Worm (Caenorhabditis elegans) whole organism, late embryonic: ENCODE data around the gene srx-54.

ENCODE experiments used
- C08G9.2 ChIP-seq: sonication (generic microtip); optimal IDR thresholded peaks from 2 replicates; lab custom pipeline; 2016; ENCODE audit warnings: mild to moderate bottlenecking, missing genetic modification characterization, moderate library complexity, missing compliant biosample characterization
- C38D4.7 ChIP-seq: fragments of 200-800 bp; sonication (Bioruptor generic); optimal IDR thresholded peaks from 2 replicates; lab custom pipeline; 2018; ENCODE audit warnings: mild to moderate bottlenecking, missing genetic modification characterization, moderate library complexity, missing compliant biosample characterization
- T23F11.4 ChIP-seq: fragments of 200-800 bp; sonication (Bioruptor generic); optimal IDR thresholded peaks from 2 replicates; lab custom pipeline; 2018; ENCODE audit warnings: mild to moderate bottlenecking, missing genetic modification characterization, missing compliant biosample characterization
- Y22D7AL.16 ChIP-seq: sonication (generic microtip); optimal IDR thresholded peaks from 2 replicates; lab custom pipeline; 2016; ENCODE audit warnings: missing genetic modification characterization, missing compliant biosample characterization
- ahr-1 ChIP-seq: sonication (generic microtip); optimal IDR thresholded peaks from 2 replicates; lab custom pipeline; 2016; ENCODE audit warnings: missing genetic modification characterization, missing compliant biosample characterization
- ama-1 ChIP-seq: fragments of 150-350 bp; optimal IDR thresholded peaks from 2 replicates; lab custom pipeline; 2014
- ceh-14 ChIP-seq: sonication (generic microtip); optimal IDR thresholded peaks from 2 replicates; lab custom pipeline; 2016; ENCODE audit warnings: missing genotype, missing genetic modification characterization, missing compliant biosample characterization
- ceh-18 ChIP-seq: sonication (generic microtip); optimal IDR thresholded peaks from 2 replicates; lab custom pipeline; 2016; ENCODE audit warnings: missing genetic modification characterization, missing compliant biosample characterization
- ceh-19 ChIP-seq: fragments of 200-800 bp; sonication (Bioruptor generic); optimal IDR thresholded peaks from 2 replicates; lab custom pipeline; 2018; ENCODE audit warnings: mild to moderate bottlenecking, missing genetic modification characterization, missing compliant biosample characterization
- ceh-31 ChIP-seq: sonication (generic microtip); optimal IDR thresholded peaks from 2 replicates; lab custom pipeline; 2016; ENCODE audit warnings: missing genetic modification characterization, missing compliant biosample characterization
- ceh-34 ChIP-seq: sonication (generic microtip); optimal IDR thresholded peaks from 2 replicates; lab custom pipeline; 2016; ENCODE audit warnings: mild to moderate bottlenecking, missing genetic modification characterization, missing compliant biosample characterization
- ceh-45 ChIP-seq: fragments of 200-800 bp; sonication (Bioruptor generic); IDR thresholded peaks from 2 replicates; pipeline ENCODE4 v1.3.6; 2022; ENCODE audit warnings: missing genetic modification reagents, missing genetic modification characterization, missing compliant biosample characterization
- ceh-48 ChIP-seq: sonication (generic microtip); optimal IDR thresholded peaks from 2 replicates; lab custom pipeline; 2016; ENCODE audit warnings: missing genetic modification characterization, inconsistent platforms, missing compliant biosample characterization
- ceh-6 ChIP-seq: fragments of 200-800 bp; sonication (Bioruptor generic); optimal IDR thresholded peaks from 2 replicates; lab custom pipeline; 2018; ENCODE audit warnings: mild to moderate bottlenecking, missing genetic modification characterization, missing compliant biosample characterization
- dve-1 ChIP-seq: sonication (generic microtip); optimal IDR thresholded peaks from 2 replicates; lab custom pipeline; 2017; ENCODE audit warnings: antibody characterized with exemption, mild to moderate bottlenecking, missing genetic modification characterization, missing compliant biosample characterization
- elt-4 ChIP-seq: sonication (generic microtip); optimal IDR thresholded peaks from 2 replicates; lab custom pipeline; 2016; ENCODE audit warnings: missing genetic modification characterization, missing compliant biosample characterization
- eyg-1 ChIP-seq: sonication (generic microtip); optimal IDR thresholded peaks from 2 replicates; lab custom pipeline; 2016; ENCODE audit warnings: missing genotype, missing genetic modification characterization, missing compliant biosample characterization
- fax-1 ChIP-seq: sonication (generic microtip); optimal IDR thresholded peaks from 2 replicates; lab custom pipeline; 2016; ENCODE audit warnings: missing genotype, missing genetic modification characterization, missing compliant biosample characterization
- gmeb-2 ChIP-seq: sonication (generic microtip); optimal IDR thresholded peaks from 2 replicates; lab custom pipeline; 2016; ENCODE audit warnings: missing genetic modification characterization, inconsistent platforms, missing compliant biosample characterization
- hlh-13 ChIP-seq: fragments of 200-800 bp; sonication (Bioruptor generic); optimal IDR thresholded peaks from 2 replicates; lab custom pipeline; 2018; ENCODE audit warnings: mild to moderate bottlenecking, missing genetic modification characterization, missing compliant biosample characterization
- hlh-15 ChIP-seq: sonication (generic microtip); optimal IDR thresholded peaks from 2 replicates; lab custom pipeline; 2016; ENCODE audit warnings: missing genetic modification characterization, missing compliant biosample characterization
- hlh-30 ChIP-seq: sonication (generic microtip); optimal IDR thresholded peaks from 2 replicates; lab custom pipeline; 2017; ENCODE audit warnings: antibody characterized with exemption, missing genetic modification characterization, missing compliant biosample characterization; ENCODE audit not compliant: insufficient read depth
- hlh-6 ChIP-seq: sonication (generic microtip); optimal IDR thresholded peaks from 2 replicates; lab custom pipeline; 2016; ENCODE audit warnings: missing genotype, missing genetic modification characterization, missing compliant biosample characterization
- hlh-8 ChIP-seq: sonication (generic microtip); optimal IDR thresholded peaks from 2 replicates; lab custom pipeline; 2016; ENCODE audit warnings: missing genotype, missing genetic modification characterization, missing compliant biosample characterization
- lim-6 ChIP-seq: sonication (generic microtip); optimal IDR thresholded peaks from 2 replicates; lab custom pipeline; 2016; ENCODE audit warnings: missing genetic modification characterization, missing compliant biosample characterization
- nfya-1 ChIP-seq: sonication (generic microtip); optimal IDR thresholded peaks from 2 replicates; lab custom pipeline; 2017; ENCODE audit warnings: missing genetic modification characterization, mild to moderate bottlenecking, missing compliant biosample characterization, antibody characterized with exemption, moderate library complexity
- nhr-11 ChIP-seq: fragments of 150-350 bp; optimal IDR thresholded peaks from 2 replicates; lab custom pipeline; 2014; ENCODE audit warnings: missing biosample characterization, missing genetic modification characterization
- odd-2 ChIP-seq: sonication (generic microtip); optimal IDR thresholded peaks from 2 replicates; lab custom pipeline; 2017; ENCODE audit warnings: antibody characterized with exemption, mild to moderate bottlenecking, missing genetic modification characterization, missing compliant biosample characterization
- pax-1 ChIP-seq: fragments of 150-350 bp; optimal IDR thresholded peaks from 2 replicates; lab custom pipeline; 2014; ENCODE audit warnings: missing biosample characterization, missing genetic modification characterization
- pha-2 ChIP-seq: sonication (generic microtip); optimal IDR thresholded peaks from 2 replicates; lab custom pipeline; 2017; ENCODE audit warnings: mild to moderate bottlenecking, missing genetic modification characterization, missing compliant biosample characterization
- pha-4 ChIP-seq: fragments of 150-350 bp; optimal IDR thresholded peaks from 2 replicates; lab custom pipeline; 2018; ENCODE audit warnings: missing biosample characterization, missing genetic modification reagents, missing genetic modification characterization
- pqm-1 ChIP-seq: sonication (generic microtip); optimal IDR thresholded peaks from 2 replicates; lab custom pipeline; 2016; ENCODE audit warnings: missing genetic modification characterization, missing compliant biosample characterization
- pros-1 ChIP-seq: fragments of 150-350 bp; optimal IDR thresholded peaks from 2 replicates; lab custom pipeline; 2014; ENCODE audit warnings: missing biosample characterization, missing genetic modification reagents, missing genetic modification characterization
- ref-2 ChIP-seq: sonication (generic microtip); optimal IDR thresholded peaks from 2 replicates; lab custom pipeline; 2016; ENCODE audit warnings: missing genetic modification characterization, missing compliant biosample characterization
- rnt-1 ChIP-seq: sonication (generic microtip); optimal IDR thresholded peaks from 2 replicates; lab custom pipeline; 2016; ENCODE audit warnings: missing genetic modification characterization, missing compliant biosample characterization
- sox-2 ChIP-seq: fragments of 200-800 bp; sonication (Bioruptor generic); IDR thresholded peaks from 2 replicates; pipeline ENCODE4 v1.3.6; 2022; ENCODE audit warnings: missing genetic modification reagents, missing genetic modification characterization, missing compliant biosample characterization
- syd-9 ChIP-seq: sonication (generic microtip); optimal IDR thresholded peaks from 2 replicates; lab custom pipeline; 2016; ENCODE audit warnings: mild to moderate bottlenecking, missing genetic modification characterization, moderate library complexity, missing compliant biosample characterization
- tbx-2 ChIP-seq: sonication (generic microtip); optimal IDR thresholded peaks from 2 replicates; lab custom pipeline; 2016; ENCODE audit warnings: missing genetic modification characterization, missing compliant biosample characterization
- tbx-7 ChIP-seq: sonication (generic microtip); optimal IDR thresholded peaks from 2 replicates; lab custom pipeline; 2016; ENCODE audit warnings: missing genotype, missing genetic modification characterization, missing compliant biosample characterization
- unc-3 ChIP-seq, 2 experiments: fragments of 200-800 bp in 1 of 2; sonication (Bioruptor generic) in 1 of 2; sonication (generic microtip) in 1 of 2; conservative IDR thresholded peaks in 1 of 2; optimal IDR thresholded peaks in 1 of 2; 2 replicates each; pipeline versions ENCODE4 v1.3.6 to Lab custom; 2016 to 2022; ENCODE audit warnings: missing compliant biosample characterization in 2 of 2, missing genetic modification characterization in 2 of 2, missing genetic modification reagents in 1 of 2
- unc-42 ChIP-seq: sonication (generic microtip); optimal IDR thresholded peaks from 2 replicates; lab custom pipeline; 2016; ENCODE audit warnings: missing genotype, missing genetic modification characterization, missing compliant biosample characterization
- unc-55 ChIP-seq: sonication (generic microtip); optimal IDR thresholded peaks from 2 replicates; lab custom pipeline; 2017; ENCODE audit warnings: missing biosample characterization, missing genetic modification reagents, missing genetic modification characterization
- zip-5 ChIP-seq: sonication (generic microtip); optimal IDR thresholded peaks from 2 replicates; lab custom pipeline; 2016; ENCODE audit warnings: missing genetic modification characterization, missing compliant biosample characterization
- ztf-16 ChIP-seq: sonication (generic microtip); optimal IDR thresholded peaks from 2 replicates; lab custom pipeline; 2017; ENCODE audit warnings: missing genetic modification characterization, missing compliant biosample characterization

Gene srx-54

ce11 chrV:16987783-16988182, 12.8 kb downstream of the srx-54 start:
- TF ChIP-seq ceh-19 (no peak), ahr-1 (tag; lab: Kevin White, UChicago) (no peak), zip-5 (tag; lab: Kevin White, UChicago) (no peak), unc-3 (GFP tag; conservative IDR thresholded peaks at IDR 0.05; lab: Robert Waterston, UW) (no peak), unc-3 (tag; optimal IDR thresholded peaks at IDR 0.05; lab: Kevin White, UChicago) (no peak), ceh-34 (no peak), fax-1 (tag; lab: Kevin White, UChicago) (no peak), dve-1 (no peak)
- TF ChIP-seq, all 69 proteins: peak for 0

- TF ChIP-seq tbx-2 (tag; lab: Kevin White, UChicago) (no peak), ceh-31 (tag; lab: Kevin White, UChicago) (no peak), pax-1 (tag; lab: Kevin White, UChicago) (no peak)
Measured at ce11 chrV:16988614-16989013, 13.6 kb downstream of the srx-54 start, which contains the start of gene Y102A5C.27. Gene Y102A5C.27 (minus strand): TSS chrV:16988714.

- TF ChIP-seq ceh-48 (tag; lab: Kevin White, UChicago) (no peak), pha-4 (tag; lab: Kevin White, UChicago) (no peak), tbx-7 (tag; lab: Kevin White, UChicago) (no peak), syd-9 (tag; lab: Kevin White, UChicago) (no peak), pqm-1 (tag; lab: Kevin White, UChicago) (no peak), ref-2 (tag; lab: Kevin White, UChicago) (no peak), hlh-13 (GFP tag; lab: Kevin White, UChicago) (no peak), dve-1 (no peak), ceh-14 (tag; lab: Kevin White, UChicago) (no peak), hlh-8 (tag; lab: Kevin White, UChicago) (no peak), ahr-1 (tag; lab: Kevin White, UChicago) (no peak), pha-2 (tag; lab: Kevin White, UChicago) (no peak), eyg-1 (tag; lab: Kevin White, UChicago) (no peak), nfya-1 (no peak), C38D4.7 (GFP tag; lab: Kevin White, UChicago) (no peak), odd-2 (tag; lab: Kevin White, UChicago) (no peak)
Measured at ce11 chrV:16991734-16992133, 16.7 kb downstream of the srx-54 start, which contains the start of gene srz-95. Gene srz-95 (plus strand): TSS chrV:16992034.

ce11 chrV:16992383-16992782, 17.4 kb downstream of the srx-54 start:
- no peak for TF ChIP-seq ceh-31 (tag; lab: Kevin White, UChicago)
- no peak for TF ChIP-seq odd-2 (tag; lab: Kevin White, UChicago)
- no peak for TF ChIP-seq ama-1 (lab: Kevin White, UChicago)
- TF ChIP-seq hlh-30 (tag; lab: Kevin White, UChicago) = no peak
- TF ChIP-seq lim-6 (tag; lab: Kevin White, UChicago) = no peak
- TF ChIP-seq ceh-18 = no peak
- no peak for TF ChIP-seq C38D4.7 (GFP tag; lab: Kevin White, UChicago)
- no peak for TF ChIP-seq ceh-45 (GFP tag; lab: Robert Waterston, UW)
- no peak for TF ChIP-seq syd-9 (tag; lab: Kevin White, UChicago)
- no peak for TF ChIP-seq pqm-1 (tag; lab: Kevin White, UChicago)
- TF ChIP-seq ceh-6 (GFP tag; lab: Kevin White, UChicago) = no peak
- TF ChIP-seq ztf-16 (tag; lab: Kevin White, UChicago) = no peak
- no peak for TF ChIP-seq Y22D7AL.16 (tag; lab: Kevin White, UChicago)
- TF ChIP-seq elt-4 = no peak
- TF ChIP-seq nfya-1 = no peak
- no peak for TF ChIP-seq hlh-15 (tag; lab: Kevin White, UChicago)
- TF ChIP-seq, all 69 proteins: peak for 0

ce11 chrV:17000204-17000603, 25.2 kb downstream of the srx-54 start, which contains the start of gene str-217:
Gene str-217 (minus strand): TSS chrV:17000304.
- TF ChIP-seq sox-2 (GFP tag; lab: Robert Waterston, UW) (no peak), T23F11.4 (no peak), hlh-6 (tag; lab: Kevin White, UChicago) (no peak), ceh-31 (tag; lab: Kevin White, UChicago) (no peak), gmeb-2 (no peak), pros-1 (tag; lab: Kevin White, UChicago) (no peak), C08G9.2 (tag; lab: Kevin White, UChicago) (no peak), unc-42 (tag; lab: Kevin White, UChicago) (no peak), tbx-2 (tag; lab: Kevin White, UChicago) (no peak), ceh-14 (tag; lab: Kevin White, UChicago) (no peak), odd-2 (tag; lab: Kevin White, UChicago) (no peak), eyg-1 (tag; lab: Kevin White, UChicago) (no peak), unc-55 (GFP tag; lab: Kevin White, UChicago) (no peak), rnt-1 (no peak), nhr-11 (no peak)
